Fruit fly (Drosophila melanogaster) S2 (cell line): ENCODE data around the gene Rtca.

ENCODE experiments used
- CG8478 ChIP-seq: fragments of >200 bp; optimal IDR thresholded peaks from 2 replicates; lab custom pipeline; 2018
- CTCF ChIP-seq, 2 experiments: fragments of >200 bp; optimal IDR thresholded peaks; 2 replicates each; lab custom pipeline; 2018

- TF ChIP-seq CTCF (optimal IDR thresholded peaks at IDR 0.05; lab: Kevin White, UChicago) = no peak
- TF ChIP-seq CG8478 = no peak
These were observed 26.1 kb downstream of the Rtca start for dm6 chrX:2098267-2098666.
